Fruit fly (Drosophila melanogaster): ENCODE data around the gene Ag5r2.

DNA sequence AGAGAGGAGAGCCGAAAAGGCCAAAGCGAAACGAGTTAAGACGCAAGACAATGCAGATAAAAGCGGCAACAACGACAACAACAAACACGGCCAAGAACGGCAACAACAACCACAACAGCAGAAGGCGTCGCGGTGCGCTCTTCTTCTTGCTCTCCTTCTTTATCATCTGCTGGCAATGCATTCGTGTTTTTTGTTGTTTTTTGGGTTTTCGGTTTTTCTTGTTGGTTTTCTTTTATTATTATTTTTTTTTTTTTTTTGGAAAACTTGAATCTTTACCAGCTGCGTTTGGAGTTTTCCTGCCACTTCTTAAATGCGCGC is 41.6 kb upstream of the Ag5r2 start:
- no peak for TF ChIP-seq CG8159 (tag; optimal IDR thresholded peaks at IDR 0.05)
- TF ChIP-seq CG9948 (tag; optimal IDR thresholded peaks at IDR 0.05) = no peak
- TF ChIP-seq D1 (tag; optimal IDR thresholded peaks at IDR 0.05) = no peak
- no peak for TF ChIP-seq CG32121 (GFP tag; IDR thresholded peaks at IDR 0.05)
- TF ChIP-seq CG10348 (GFP tag; IDR thresholded peaks at IDR 0.05) = no peak
- no peak for TF ChIP-seq CG15710 (tag; optimal IDR thresholded peaks at IDR 0.05)
- no peak for TF ChIP-seq rn (GFP tag; IDR thresholded peaks at IDR 0.05)
- TF ChIP-seq CG8301 (tag; optimal IDR thresholded peaks at IDR 0.05) = no peak
- TF ChIP-seq Pif1A (GFP tag; optimal IDR thresholded peaks at IDR 0.05) = no peak
